Fruit fly (Drosophila melanogaster) whole organism, embryonic: ENCODE results near the gene Mlc1.

Source experiments
- CG8281 ChIP-seq: fragments of 200-800 bp; sonication (Bioruptor generic); optimal IDR thresholded peaks from 2 replicates; lab custom pipeline; 2018; ENCODE audit warnings: missing biosample characterization, mild to moderate bottlenecking, missing genetic modification characterization, moderate library complexity
- exex ChIP-seq: fragments of 200-800 bp; sonication (Bioruptor generic); optimal IDR thresholded peaks from 4 replicates; lab custom pipeline; 2018; ENCODE audit warnings: missing biosample characterization, mild to moderate bottlenecking, missing genetic modification characterization, moderate library complexity

dm6 chr3R:27607218-27607929 lies 52.6 kb downstream of the Mlc1 start, which contains the start of the genes dsd and Tusp:
- TF ChIP-seq exex (tag; lab: Kevin White, UChicago) = peak; percentile 8
- peak; percentile 50 for TF ChIP-seq CG8281 (tag; lab: Kevin White, UChicago)
